Fruit fly (Drosophila melanogaster) whole organism, prepupa: Measurements from ENCODE around the gene Uch.

Source experiments
- CG10631 ChIP-seq: fragments of 200-800 bp; sonication (Bioruptor generic); optimal IDR thresholded peaks from 2 replicates; lab custom pipeline; 2016; ENCODE audit warnings: missing biosample characterization, missing genetic modification characterization
- CG15336 ChIP-seq: fragments of 200-800 bp; sonication (Bioruptor generic); IDR thresholded peaks from 2 replicates; pipeline ENCODE4 v1.3.6; 2022; ENCODE audit warnings: missing biosample characterization, missing genetic modification characterization
- CG1621 ChIP-seq: fragments of 200-800 bp; sonication (Bioruptor generic); optimal IDR thresholded peaks from 3 replicates; lab custom pipeline; 2018; ENCODE audit warnings: missing biosample characterization, mild to moderate bottlenecking, missing genetic modification characterization
- CG16779 ChIP-seq: fragments of 200-800 bp; sonication (Bioruptor generic); optimal IDR thresholded peaks from 3 replicates; lab custom pipeline; 2017; ENCODE audit warnings: missing biosample characterization, mild to moderate bottlenecking, missing genetic modification characterization
- CG34406 ChIP-seq: fragments of 200-800 bp; sonication (Bioruptor generic); optimal IDR thresholded peaks from 3 replicates; lab custom pipeline; 2016; ENCODE audit warnings: missing biosample characterization, missing genetic modification characterization
- CG6276 ChIP-seq: fragments of 200-800 bp; sonication (Bioruptor generic); optimal IDR thresholded peaks from 2 replicates; lab custom pipeline; 2017; ENCODE audit warnings: missing biosample characterization, mild to moderate bottlenecking, missing genetic modification characterization
- CG8119 ChIP-seq: fragments of 200-800 bp; sonication (Bioruptor generic); IDR thresholded peaks from 3 replicates; pipeline ENCODE4 v1.3.6; 2022; ENCODE audit warnings: missing biosample characterization, missing genetic modification characterization
- CG9139 ChIP-seq: fragments of 200-800 bp; sonication (Bioruptor generic); optimal IDR thresholded peaks from 3 replicates; lab custom pipeline; 2017; ENCODE audit warnings: missing biosample characterization, mild to moderate bottlenecking, missing genetic modification characterization
- Eip78C ChIP-seq: fragments of 200-800 bp; sonication (Bioruptor generic); peaks from one replicate; lab custom pipeline; 2016; ENCODE audit warnings: missing biosample characterization, missing genetic modification characterization
- Eip93F ChIP-seq: fragments of 200-800 bp; sonication (Bioruptor generic); optimal IDR thresholded peaks from 2 replicates; lab custom pipeline; 2016; ENCODE audit warnings: missing biosample characterization, mild to moderate bottlenecking, missing genetic modification characterization
- Met ChIP-seq: fragments of 200-800 bp; sonication (Bioruptor generic); optimal IDR thresholded peaks from 3 replicates; lab custom pipeline; 2016; ENCODE audit warnings: missing biosample characterization, missing genetic modification characterization
- Sox15 ChIP-seq: fragments of 200-800 bp; sonication (Bioruptor generic); optimal IDR thresholded peaks from 3 replicates; lab custom pipeline; 2016; ENCODE audit warnings: missing biosample characterization, missing genetic modification characterization
- achi ChIP-seq: fragments of 200-800 bp; sonication (Bioruptor generic); optimal IDR thresholded peaks from 3 replicates; lab custom pipeline; 2016; ENCODE audit warnings: missing biosample characterization, missing genetic modification characterization
- dac ChIP-seq: fragments of 200-800 bp; sonication (Bioruptor generic); optimal IDR thresholded peaks from 2 replicates; lab custom pipeline; 2017; ENCODE audit warnings: missing biosample characterization, mild to moderate bottlenecking, missing genetic modification characterization
- esn ChIP-seq: fragments of 200-800 bp; sonication (Bioruptor generic); optimal IDR thresholded peaks from 2 replicates; lab custom pipeline; 2016; ENCODE audit warnings: missing biosample characterization, mild to moderate bottlenecking, missing genetic modification characterization, moderate library complexity
- fkh ChIP-seq: fragments of 200-800 bp; sonication (Bioruptor generic); optimal IDR thresholded peaks from 3 replicates; lab custom pipeline; 2017; ENCODE audit warnings: missing biosample characterization, mild to moderate bottlenecking, missing genetic modification characterization, moderate library complexity
- lz ChIP-seq: fragments of 200-800 bp; sonication (Bioruptor generic); optimal IDR thresholded peaks from 3 replicates; lab custom pipeline; 2016; ENCODE audit warnings: missing biosample characterization, missing genetic modification characterization
- pdm3 ChIP-seq: fragments of 200-800 bp; sonication (Bioruptor generic); optimal IDR thresholded peaks from 3 replicates; lab custom pipeline; 2016; ENCODE audit warnings: missing biosample characterization, missing genetic modification characterization
- svp ChIP-seq: fragments of 200-800 bp; sonication (Bioruptor generic); peaks from one replicate; lab custom pipeline; 2016; ENCODE audit warnings: missing biosample characterization, missing genetic modification characterization
- topi ChIP-seq: fragments of 200-800 bp; sonication (Bioruptor generic); optimal IDR thresholded peaks from 3 replicates; lab custom pipeline; 2016; ENCODE audit warnings: missing biosample characterization, missing genetic modification characterization
- vri ChIP-seq: fragments of 200-800 bp; sonication (Bioruptor generic); optimal IDR thresholded peaks from 3 replicates; lab custom pipeline; 2016; ENCODE audit warnings: missing biosample characterization, mild to moderate bottlenecking, missing genetic modification characterization

Gene Uch

DNA sequence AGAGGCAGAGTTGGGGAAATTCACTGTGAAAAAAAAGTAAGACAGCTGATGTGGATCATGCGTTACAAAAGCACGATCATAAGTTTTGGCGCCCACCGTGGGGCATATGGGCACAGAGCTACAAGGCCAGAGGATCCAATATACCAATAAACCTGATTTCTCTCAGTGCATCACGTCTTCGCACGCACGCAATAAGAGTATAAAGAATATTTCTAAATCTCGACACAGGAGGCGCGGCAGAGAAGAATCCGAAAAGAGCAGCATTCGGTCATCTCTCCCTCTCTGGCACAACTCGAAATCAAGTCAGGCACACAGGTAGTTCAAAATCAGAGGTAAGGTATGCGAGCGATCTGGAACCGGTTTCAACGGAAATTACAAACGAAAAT, 50.5 kb downstream of the Uch start (continued):
- TF ChIP-seq CG15336 (peak; percentile 92), pdm3 (peak; percentile 92), fkh (GFP tag; lab: Kevin White, UChicago) (peak; percentile 35), dac (GFP tag; lab: Kevin White, UChicago) (peak; percentile 79), CG1621 (tag; lab: Kevin White, UChicago) (peak; percentile 96), vri (peak; percentile 91), CG9139 (GFP tag; lab: Kevin White, UChicago) (peak; percentile 89), esn (GFP tag; lab: Kevin White, UChicago) (peak; percentile 97), Met (GFP tag; lab: Kevin White, UChicago) (peak; percentile 97), Eip78C (GFP tag; lab: Kevin White, UChicago) (peak; percentile 96), CG6276 (GFP tag; lab: Kevin White, UChicago) (peak; percentile 76), lz (GFP tag; lab: Kevin White, UChicago) (peak; percentile 97), topi (GFP tag; lab: Kevin White, UChicago) (peak; percentile 96), CG10631 (GFP tag; lab: Kevin White, UChicago) (peak; percentile 96), Eip93F (GFP tag; lab: Kevin White, UChicago) (peak; percentile 85), CG16779 (tag; lab: Kevin White, UChicago) (peak; percentile 85), Sox15 (peak; percentile 88), CG8119 (GFP tag; lab: Robert Waterston, UW) (peak; percentile 92), CG34406 (GFP tag; lab: Kevin White, UChicago) (peak; percentile 89), svp (GFP tag; lab: Kevin White, UChicago) (peak; percentile 98), achi (GFP tag; lab: Kevin White, UChicago) (peak; percentile 93)
